Fruit fly (Drosophila melanogaster) whole organism, prepupa: ENCODE results near the gene mRpS34.

ENCODE experiments used
- CG10631 ChIP-seq: fragments of 200-800 bp; sonication (Bioruptor generic); optimal IDR thresholded peaks from 2 replicates; lab custom pipeline; 2016; ENCODE audit warnings: missing biosample characterization, missing genetic modification characterization
- CG10669 ChIP-seq: fragments of 200-800 bp; sonication (Bioruptor generic); optimal IDR thresholded peaks from 3 replicates; lab custom pipeline; 2018; ENCODE audit warnings: missing biosample characterization, mild to moderate bottlenecking, missing genetic modification characterization, moderate library complexity
- CG11294 ChIP-seq: fragments of 200-800 bp; sonication (Bioruptor generic); IDR thresholded peaks from 2 replicates; pipeline ENCODE4 v1.3.6; 2022; ENCODE audit warnings: missing biosample characterization, missing genetic modification characterization
- CG11902 ChIP-seq: fragments of 200-800 bp; sonication (Bioruptor generic); optimal IDR thresholded peaks from 3 replicates; lab custom pipeline; 2016; ENCODE audit warnings: missing biosample characterization, missing genetic modification characterization
- CG15336 ChIP-seq: fragments of 200-800 bp; sonication (Bioruptor generic); IDR thresholded peaks from 2 replicates; pipeline ENCODE4 v1.3.6; 2022; ENCODE audit warnings: missing biosample characterization, missing genetic modification characterization
- CG1621 ChIP-seq: fragments of 200-800 bp; sonication (Bioruptor generic); optimal IDR thresholded peaks from 3 replicates; lab custom pipeline; 2018; ENCODE audit warnings: missing biosample characterization, mild to moderate bottlenecking, missing genetic modification characterization
- CG3032 ChIP-seq: fragments of 200-800 bp; optimal IDR thresholded peaks from 2 replicates; lab custom pipeline; 2019; ENCODE audit warnings: missing biosample characterization, mild to moderate bottlenecking, missing genetic modification characterization, moderate library complexity
- CG31627 ChIP-seq: fragments of 200-800 bp; sonication (Bioruptor generic); optimal IDR thresholded peaks from 3 replicates; lab custom pipeline; 2016; ENCODE audit warnings: missing biosample characterization, missing genetic modification characterization
- CG34406 ChIP-seq: fragments of 200-800 bp; sonication (Bioruptor generic); optimal IDR thresholded peaks from 3 replicates; lab custom pipeline; 2016; ENCODE audit warnings: missing biosample characterization, missing genetic modification characterization
- CG3919 ChIP-seq: fragments of 200-800 bp; sonication (Bioruptor generic); optimal IDR thresholded peaks from 3 replicates; lab custom pipeline; 2016; ENCODE audit warnings: missing biosample characterization, missing genetic modification characterization
- CG4318 ChIP-seq: fragments of 200-800 bp; sonication (Bioruptor generic); optimal IDR thresholded peaks from 3 replicates; lab custom pipeline; 2017; ENCODE audit warnings: missing biosample characterization, mild to moderate bottlenecking, missing genetic modification characterization
- CG6276 ChIP-seq: fragments of 200-800 bp; sonication (Bioruptor generic); optimal IDR thresholded peaks from 2 replicates; lab custom pipeline; 2017; ENCODE audit warnings: missing biosample characterization, mild to moderate bottlenecking, missing genetic modification characterization
- CG6808 ChIP-seq: fragments of 200-800 bp; sonication (Bioruptor generic); optimal IDR thresholded peaks from 3 replicates; lab custom pipeline; 2017; ENCODE audit warnings: missing biosample characterization, missing genetic modification characterization, mild to moderate bottlenecking, moderate library complexity, missing genetic modification reagents
- CG6854 ChIP-seq: fragments of 200-800 bp; sonication (Bioruptor generic); optimal IDR thresholded peaks from 2 replicates; lab custom pipeline; 2017; ENCODE audit warnings: missing biosample characterization, mild to moderate bottlenecking, missing genetic modification characterization
- CG8119 ChIP-seq: fragments of 200-800 bp; sonication (Bioruptor generic); IDR thresholded peaks from 3 replicates; pipeline ENCODE4 v1.3.6; 2022; ENCODE audit warnings: missing biosample characterization, missing genetic modification characterization
- CG8319 ChIP-seq: fragments of 200-800 bp; sonication (Bioruptor generic); optimal IDR thresholded peaks from 3 replicates; lab custom pipeline; 2016; ENCODE audit warnings: missing biosample characterization, missing genetic modification characterization
- CG8632 ChIP-seq: fragments of 200-800 bp; sonication (Bioruptor generic); optimal IDR thresholded peaks from 3 replicates; lab custom pipeline; 2016; ENCODE audit warnings: missing biosample characterization, missing genetic modification characterization
- CG9139 ChIP-seq: fragments of 200-800 bp; sonication (Bioruptor generic); optimal IDR thresholded peaks from 3 replicates; lab custom pipeline; 2017; ENCODE audit warnings: missing biosample characterization, mild to moderate bottlenecking, missing genetic modification characterization
- Ets96B ChIP-seq: fragments of 200-800 bp; optimal IDR thresholded peaks from 2 replicates; lab custom pipeline; 2019; ENCODE audit warnings: missing biosample characterization, mild to moderate bottlenecking, missing genetic modification characterization, moderate library complexity
- Hr39 ChIP-seq: fragments of 200-800 bp; sonication (Bioruptor generic); optimal IDR thresholded peaks from 2 replicates; lab custom pipeline; 2016; ENCODE audit warnings: missing biosample characterization, missing genetic modification characterization
- Hr4 ChIP-seq: fragments of 200-800 bp; sonication (Bioruptor generic); optimal IDR thresholded peaks from 3 replicates; lab custom pipeline; 2016; ENCODE audit warnings: missing biosample characterization, missing genetic modification characterization
- Met ChIP-seq: fragments of 200-800 bp; sonication (Bioruptor generic); optimal IDR thresholded peaks from 3 replicates; lab custom pipeline; 2016; ENCODE audit warnings: missing biosample characterization, missing genetic modification characterization
- OdsH ChIP-seq: fragments of 200-800 bp; sonication (Bioruptor generic); optimal IDR thresholded peaks from 3 replicates; lab custom pipeline; 2016; ENCODE audit warnings: missing biosample characterization, missing genetic modification characterization
- Smox ChIP-seq: fragments of 200-800 bp; sonication (Bioruptor generic); optimal IDR thresholded peaks from 3 replicates; lab custom pipeline; 2016; ENCODE audit warnings: missing biosample characterization, missing genetic modification characterization
- Sox15 ChIP-seq: fragments of 200-800 bp; sonication (Bioruptor generic); optimal IDR thresholded peaks from 3 replicates; lab custom pipeline; 2016; ENCODE audit warnings: missing biosample characterization, missing genetic modification characterization
- achi ChIP-seq: fragments of 200-800 bp; sonication (Bioruptor generic); optimal IDR thresholded peaks from 3 replicates; lab custom pipeline; 2016; ENCODE audit warnings: missing biosample characterization, missing genetic modification characterization
- cyc ChIP-seq: fragments of 200-800 bp; sonication (Bioruptor generic); optimal IDR thresholded peaks from 3 replicates; lab custom pipeline; 2016; ENCODE audit warnings: missing biosample characterization, missing genetic modification characterization
- dac ChIP-seq: fragments of 200-800 bp; sonication (Bioruptor generic); optimal IDR thresholded peaks from 2 replicates; lab custom pipeline; 2017; ENCODE audit warnings: missing biosample characterization, mild to moderate bottlenecking, missing genetic modification characterization
- fd59A ChIP-seq: fragments of 200-800 bp; sonication (Bioruptor generic); optimal IDR thresholded peaks from 2 replicates; lab custom pipeline; 2017; ENCODE audit warnings: missing biosample characterization, mild to moderate bottlenecking, missing genetic modification characterization, missing genetic modification reagents
- fd85E ChIP-seq: fragments of 200-800 bp; sonication (Bioruptor generic); optimal IDR thresholded peaks from 3 replicates; lab custom pipeline; 2016; ENCODE audit warnings: missing biosample characterization, missing genetic modification characterization
- net ChIP-seq: fragments of 200-800 bp; sonication (Bioruptor generic); optimal IDR thresholded peaks from 3 replicates; lab custom pipeline; 2016; ENCODE audit warnings: missing biosample characterization, missing genetic modification characterization
- pdm3 ChIP-seq: fragments of 200-800 bp; sonication (Bioruptor generic); optimal IDR thresholded peaks from 3 replicates; lab custom pipeline; 2016; ENCODE audit warnings: missing biosample characterization, missing genetic modification characterization
- salr ChIP-seq, 2 experiments: fragments of 200-800 bp; sonication (Bioruptor generic); optimal IDR thresholded peaks; 3 replicates each; lab custom pipeline; 2016 to 2018; ENCODE audit warnings: missing biosample characterization in 2 of 2, missing genetic modification characterization in 2 of 2, mild to moderate bottlenecking in 1 of 2
- spab ChIP-seq: fragments of 200-800 bp; sonication (Bioruptor generic); optimal IDR thresholded peaks from 2 replicates; lab custom pipeline; 2017; ENCODE audit warnings: missing biosample characterization, mild to moderate bottlenecking, missing genetic modification characterization, missing genetic modification reagents
- svp ChIP-seq: fragments of 200-800 bp; sonication (Bioruptor generic); peaks from one replicate; lab custom pipeline; 2016; ENCODE audit warnings: missing biosample characterization, missing genetic modification characterization
- vri ChIP-seq: fragments of 200-800 bp; sonication (Bioruptor generic); optimal IDR thresholded peaks from 3 replicates; lab custom pipeline; 2016; ENCODE audit warnings: missing biosample characterization, mild to moderate bottlenecking, missing genetic modification characterization

mRpS34 gene

DNA sequence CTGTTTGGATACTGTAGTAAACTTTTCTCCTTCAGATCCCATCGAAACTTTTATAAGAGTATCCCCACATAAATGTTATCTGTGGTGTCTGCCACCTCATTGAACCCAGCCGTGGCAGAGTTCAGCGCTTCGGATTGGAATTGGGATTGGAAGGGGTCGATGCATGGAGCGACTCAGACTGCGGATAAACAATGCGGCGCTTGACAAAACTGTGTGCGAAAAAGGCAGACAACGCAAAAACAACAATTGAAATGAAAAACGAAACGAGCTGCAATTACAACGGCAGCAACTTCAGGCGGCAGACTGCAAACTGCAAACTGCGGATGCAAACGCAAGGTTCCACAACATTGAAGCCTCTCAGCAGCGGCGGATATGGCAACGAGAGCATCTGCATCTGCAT lies 33.9 kb upstream of the mRpS34 start, which contains the start of gene CG13062:
TSS of gene CG13062 (plus strand) at position 301 of the 400 bp plus-strand sequence.
- TF ChIP-seq CG34406 (GFP tag; lab: Kevin White, UChicago) = no peak
- TF ChIP-seq CG8319 (GFP tag; lab: Kevin White, UChicago) = no peak
- TF ChIP-seq pdm3 (GFP tag; lab: Kevin White, UChicago) = no peak
- no peak for TF ChIP-seq CG9139 (GFP tag; lab: Kevin White, UChicago)
- no peak for TF ChIP-seq CG11902
- TF ChIP-seq achi (GFP tag; lab: Kevin White, UChicago) = peak; percentile 8
- TF ChIP-seq CG31627 (GFP tag; lab: Kevin White, UChicago) = no peak
- no peak for TF ChIP-seq Met (GFP tag; lab: Kevin White, UChicago)
- peak; percentile 12 for TF ChIP-seq svp
- TF ChIP-seq Sox15 (GFP tag; lab: Kevin White, UChicago) = no peak
- no peak for TF ChIP-seq CG1621

dm6 chr3L:16317724-16318123 lies 30.1 kb upstream of the mRpS34 start, which contains the start of gene Nplp3:
Nplp3 (plus strand) TSS chr3L:16318024.
- TF ChIP-seq CG11902 (no peak), Ets96B (no peak), dac (no peak), Hr4 (GFP tag; lab: Kevin White, UChicago) (no peak), CG6808 (GFP tag; lab: Kevin White, UChicago) (no peak)

dm6 chr3L:16319399-16319906 lies 28.4 kb upstream of the mRpS34 start, which contains the start of the genes CG13041 and CG13060:
CG13041 (minus strand) TSS chr3L:16319526.
CG13060 (plus strand) TSS chr3L:16319856.
- TF ChIP-seq vri (GFP tag; lab: Kevin White, UChicago) (no peak), CG10631 (GFP tag; lab: Kevin White, UChicago) (no peak), CG3919 (no peak), Sox15 (GFP tag; lab: Kevin White, UChicago) (no peak), CG8119 (no peak), fd59A (GFP tag; lab: Kevin White, UChicago) (no peak), salr (GFP tag; optimal IDR thresholded peaks at IDR 0.05; lab: Kevin White, UChicago) (no peak), fd85E (GFP tag; lab: Kevin White, UChicago) (no peak)

DNA sequence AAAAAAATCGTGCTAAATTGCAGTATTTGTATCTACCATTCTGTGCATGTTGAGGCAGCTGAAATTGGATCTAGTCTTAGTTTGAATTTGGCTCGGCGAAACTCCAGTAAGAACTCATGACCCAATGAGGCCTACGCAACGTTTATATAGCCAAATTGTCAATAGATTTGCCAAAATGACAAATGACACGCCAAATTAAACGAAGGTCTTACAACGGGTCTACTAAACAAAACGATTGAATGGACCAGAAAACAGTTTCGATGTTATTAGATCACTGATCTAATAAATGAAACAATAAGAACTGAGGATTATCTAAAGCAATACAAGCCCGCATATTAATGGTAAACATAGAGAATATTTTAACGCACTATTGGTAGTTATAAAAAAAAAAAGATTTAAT lies 26.7 kb upstream of the mRpS34 start, which contains the start of gene CG42718:
TSS of gene CG42718 (minus strand) at position 101 of the 400 bp plus-strand sequence.
- no peak for TF ChIP-seq CG6854 (GFP tag; lab: Kevin White, UChicago)
- no peak for TF ChIP-seq CG6276 (GFP tag; lab: Kevin White, UChicago)
- no peak for TF ChIP-seq CG3032 (tag; lab: Kevin White, UChicago)
- TF ChIP-seq spab (GFP tag; lab: Kevin White, UChicago) = no peak
- TF ChIP-seq CG11294 = no peak

dm6 chr3L:16323372-16323771 lies 24.5 kb upstream of the mRpS34 start, which contains the start of gene CG13059:
CG13059 (plus strand) TSS chr3L:16323672.
- TF ChIP-seq Hr39 (GFP tag; lab: Kevin White, UChicago) (no peak), CG15336 (GFP tag; lab: Robert Waterston, UW) (no peak), fd59A (GFP tag; lab: Kevin White, UChicago) (no peak), Smox (GFP tag; lab: Kevin White, UChicago) (no peak), spab (GFP tag; lab: Kevin White, UChicago) (no peak), CG10669 (GFP tag; lab: Kevin White, UChicago) (no peak), OdsH (no peak)

DNA sequence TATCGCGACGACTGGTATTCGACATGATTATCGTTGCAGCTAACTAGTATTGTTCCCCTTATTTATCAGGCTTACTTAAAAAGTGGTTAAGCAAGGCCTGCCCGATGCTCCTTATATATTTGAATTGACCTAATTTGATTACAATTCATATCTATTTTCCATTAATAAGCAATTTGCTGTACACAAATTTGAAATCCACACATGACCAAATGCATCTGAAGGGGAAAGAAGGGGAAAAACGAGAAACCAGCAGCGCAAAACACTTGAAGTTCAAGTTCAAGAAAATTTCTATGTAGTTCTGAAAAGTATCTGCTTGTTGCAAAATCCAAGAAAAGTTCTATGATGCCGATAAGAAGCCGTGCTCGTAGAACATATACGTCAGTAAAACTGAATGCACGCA lies 21.2 kb upstream of the mRpS34 start, which contains the start of the genes CG13040 and CG13039:
TSS of gene CG13040 (minus strand) at position 101 of the 400 bp plus-strand sequence.
TSS of gene CG13039 (minus strand) at position 106 of the 400 bp plus-strand sequence.
- TF ChIP-seq net (GFP tag; lab: Kevin White, UChicago) = no peak
- TF ChIP-seq CG8632 (GFP tag; lab: Kevin White, UChicago) = no peak
- no peak for TF ChIP-seq CG6854 (GFP tag; lab: Kevin White, UChicago)
- TF ChIP-seq fd85E (GFP tag; lab: Kevin White, UChicago) = no peak
- TF ChIP-seq CG4318 (GFP tag; lab: Kevin White, UChicago) = no peak
- no peak for TF ChIP-seq CG15336 (GFP tag; lab: Robert Waterston, UW)
- no peak for TF ChIP-seq fd59A (GFP tag; lab: Kevin White, UChicago)
- TF ChIP-seq cyc (GFP tag; lab: Kevin White, UChicago) = no peak
- no peak for TF ChIP-seq CG6808 (GFP tag; lab: Kevin White, UChicago)
- TF ChIP-seq CG3919 = no peak
- TF ChIP-seq Hr39 (GFP tag; lab: Kevin White, UChicago) = no peak
